Worm (Caenorhabditis elegans) whole organism, mixed stage, embryonic: ENCODE data around the gene R03H10.7.
A peak's percentile ranks its signal among the peaks of the same experiment; 100 is the strongest.

Source experiments
- M03D4.4 ChIP-seq: sonication (generic microtip); optimal IDR thresholded peaks from 2 replicates; lab custom pipeline; 2017; ENCODE audit warnings: mild to moderate bottlenecking, missing genetic modification characterization, missing compliant biosample characterization
- bed-3 ChIP-seq: fragments of 200-800 bp; sonication (Bioruptor generic); optimal IDR thresholded peaks from 3 replicates; lab custom pipeline; 2018; ENCODE audit warnings: mild to moderate bottlenecking, missing genetic modification characterization, moderate library complexity, missing compliant biosample characterization
- ceh-39 ChIP-seq: fragments of 150-350 bp; optimal IDR thresholded peaks from 2 replicates; lab custom pipeline; 2014; ENCODE audit warnings: missing biosample characterization, missing genetic modification characterization
- ceh-43 ChIP-seq: fragments of 200-800 bp; sonication (Bioruptor generic); optimal IDR thresholded peaks from 2 replicates; lab custom pipeline; 2018; ENCODE audit warnings: mild to moderate bottlenecking, missing genetic modification characterization, moderate library complexity, missing compliant biosample characterization
- ces-1 ChIP-seq: fragments of 150-350 bp; optimal IDR thresholded peaks from 2 replicates; lab custom pipeline; 2014; ENCODE audit warnings: missing biosample characterization, missing genetic modification reagents, missing genetic modification characterization
- drap-1 ChIP-seq: fragments of 200-800 bp; sonication (Bioruptor generic); optimal IDR thresholded peaks from 3 replicates; lab custom pipeline; 2018; ENCODE audit warnings: mild to moderate bottlenecking, missing genetic modification characterization, missing compliant biosample characterization
- elt-1 ChIP-seq: sonication (generic microtip); optimal IDR thresholded peaks from 2 replicates; lab custom pipeline; 2017; ENCODE audit warnings: missing genetic modification characterization, mild to moderate bottlenecking, missing compliant biosample characterization, antibody characterized with exemption, moderate library complexity, borderline replicate concordance; ENCODE audit not compliant: insufficient read depth
- elt-3 ChIP-seq: fragments of 150-350 bp; optimal IDR thresholded peaks from 2 replicates; lab custom pipeline; 2014; ENCODE audit warnings: missing biosample characterization, missing genetic modification characterization
- flh-1 ChIP-seq: fragments of 200-800 bp; sonication (Bioruptor generic); optimal IDR thresholded peaks from 2 replicates; lab custom pipeline; 2018; ENCODE audit warnings: mild to moderate bottlenecking, missing genetic modification characterization, moderate library complexity, missing compliant biosample characterization
- ham-2 ChIP-seq: fragments of 200-800 bp; sonication (Bioruptor generic); optimal IDR thresholded peaks from 2 replicates; lab custom pipeline; 2018; ENCODE audit warnings: mild to moderate bottlenecking, missing genetic modification characterization, missing compliant biosample characterization
- hlh-1 ChIP-seq: fragments of 150-350 bp; optimal IDR thresholded peaks from 2 replicates; lab custom pipeline; 2014; ENCODE audit warnings: missing biosample characterization, missing genetic modification reagents, missing genetic modification characterization
- lin-13 ChIP-seq: fragments of 150-350 bp; optimal IDR thresholded peaks from 2 replicates; lab custom pipeline; 2014; ENCODE audit warnings: missing biosample characterization, missing genetic modification characterization
- lin-32 ChIP-seq: fragments of 200-800 bp; sonication (Bioruptor generic); optimal IDR thresholded peaks from 2 replicates; lab custom pipeline; 2018; ENCODE audit warnings: mild to moderate bottlenecking, missing genetic modification characterization, missing compliant biosample characterization
- lsy-2 ChIP-seq: fragments of 150-350 bp; optimal IDR thresholded peaks from 2 replicates; lab custom pipeline; 2014; ENCODE audit warnings: missing biosample characterization, missing genetic modification characterization
- nhr-12 ChIP-seq: fragments of 150-350 bp; optimal IDR thresholded peaks from 2 replicates; lab custom pipeline; 2014; ENCODE audit warnings: missing biosample characterization, missing genetic modification characterization
- nhr-237 ChIP-seq: fragments of 150-350 bp; optimal IDR thresholded peaks from 2 replicates; lab custom pipeline; 2014; ENCODE audit warnings: missing biosample characterization, missing genetic modification characterization
- nhr-28 ChIP-seq: fragments of 150-350 bp; optimal IDR thresholded peaks from 2 replicates; lab custom pipeline; 2014; ENCODE audit warnings: missing biosample characterization, missing genetic modification characterization
- nhr-76 ChIP-seq: sonication (generic microtip); optimal IDR thresholded peaks from 2 replicates; lab custom pipeline; 2017; ENCODE audit warnings: missing biosample characterization, missing genetic modification characterization
- pha-4 ChIP-seq: fragments of 150-350 bp; optimal IDR thresholded peaks from 2 replicates; lab custom pipeline; 2018; ENCODE audit warnings: missing biosample characterization, missing genetic modification reagents, missing genetic modification characterization
- sem-2 ChIP-seq: fragments of 200-800 bp; sonication (Bioruptor generic); optimal IDR thresholded peaks from 2 replicates; lab custom pipeline; 2018; ENCODE audit warnings: mild to moderate bottlenecking, missing genetic modification characterization, missing compliant biosample characterization
- snpc-4 ChIP-seq: fragments of 150-350 bp; optimal IDR thresholded peaks from 2 replicates; lab custom pipeline; 2014; ENCODE audit warnings: missing biosample characterization, missing genetic modification characterization
- sptf-1 ChIP-seq: sonication (generic microtip); optimal IDR thresholded peaks from 2 replicates; lab custom pipeline; 2017; ENCODE audit warnings: mild to moderate bottlenecking, missing genetic modification characterization, moderate library complexity, missing compliant biosample characterization
- unc-120 ChIP-seq: sonication (generic microtip); optimal IDR thresholded peaks from 2 replicates; lab custom pipeline; 2017; ENCODE audit warnings: missing genetic modification characterization, missing compliant biosample characterization; ENCODE audit not compliant: poor library complexity, severe bottlenecking
- unc-39 ChIP-seq: fragments of 150-350 bp; optimal IDR thresholded peaks from 2 replicates; lab custom pipeline; 2014; ENCODE audit warnings: missing biosample characterization, missing genetic modification characterization
- unc-62 ChIP-seq: fragments of 150-350 bp; optimal IDR thresholded peaks from 2 replicates; lab custom pipeline; 2014; ENCODE audit warnings: missing biosample characterization, missing genetic modification reagents, missing genetic modification characterization
- zip-8 ChIP-seq: fragments of 150-350 bp; optimal IDR thresholded peaks from 2 replicates; lab custom pipeline; 2014; ENCODE audit warnings: missing biosample characterization, missing genetic modification characterization
- ztf-11 ChIP-seq: fragments of 150-350 bp; optimal IDR thresholded peaks from 2 replicates; lab custom pipeline; 2014; ENCODE audit warnings: missing biosample characterization, missing genetic modification characterization

R03H10.7 gene

ce11 chrII:4209071-4209747 lies 30.5 kb upstream of the R03H10.7 start, which contains the start of gene F31D5.6:
F31D5.6 (plus strand) TSS chrII:4209697.
- peak; percentile 52 for TF ChIP-seq zip-8 (tag; lab: Kevin White, UChicago)
- TF ChIP-seq unc-39 (tag; lab: Kevin White, UChicago), result no peak
- TF ChIP-seq, all 35 proteins: peak for 1

DNA sequence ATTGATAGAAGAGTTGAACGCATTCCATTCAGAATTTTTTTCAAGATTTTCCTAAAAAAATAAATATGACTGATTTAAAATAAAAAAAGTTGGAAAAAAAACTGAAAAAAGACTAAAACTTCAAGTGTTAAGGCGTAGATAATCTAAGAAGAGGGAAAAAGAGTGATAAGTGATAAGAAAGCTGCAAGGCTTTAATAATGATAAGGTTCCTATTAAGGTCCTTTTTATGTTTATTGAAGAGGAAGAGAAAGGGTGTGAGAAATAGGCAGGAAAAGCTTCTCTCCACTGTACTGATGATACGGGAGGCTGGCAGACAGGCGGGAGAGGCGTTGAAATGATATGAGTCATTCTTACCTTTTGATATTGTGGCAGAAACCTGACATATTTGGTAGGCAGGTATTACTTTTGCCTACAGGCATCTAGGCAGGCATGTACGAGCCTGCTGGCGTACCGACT lies 25.0 kb upstream of the R03H10.7 start, which contains the start of gene mth-1:
Gene mth-1, minus strand, starts transcription at position 51 of the 456 bp plus-strand sequence.
- TF ChIP-seq lin-32 (GFP tag; lab: Kevin White, UChicago) (no peak), lsy-2 (tag; lab: Kevin White, UChicago) (no peak), lin-13 (tag; lab: Kevin White, UChicago) (no peak), hlh-1 (tag; lab: Kevin White, UChicago) (no peak), elt-1 (tag; lab: Kevin White, UChicago) (no peak)

DNA sequence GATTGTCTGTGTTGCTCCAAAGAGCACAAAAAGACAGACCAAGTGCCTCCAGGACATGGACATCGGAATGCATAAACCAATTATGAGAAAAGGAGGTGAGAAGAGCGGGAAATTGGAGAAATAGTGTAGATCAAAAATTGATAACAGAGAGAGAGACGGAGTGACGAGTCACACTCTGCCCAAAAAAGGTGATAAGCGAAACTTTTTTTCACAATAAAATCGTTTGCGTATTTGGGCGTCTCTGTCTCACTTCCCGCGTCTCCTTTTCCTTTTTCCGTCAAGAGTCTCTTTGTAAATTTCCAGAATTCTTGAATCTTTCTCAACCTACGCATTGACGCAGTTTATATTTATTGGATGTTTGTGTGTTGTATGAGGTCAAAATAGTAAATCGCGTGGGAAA lies 15.4 kb upstream of the R03H10.7 start, which contains the start of gene mth-2:
Gene mth-2, minus strand, starts transcription at position 188 of the 400 bp plus-strand sequence.
- TF ChIP-seq nhr-237 (tag; lab: Kevin White, UChicago) (no peak), ces-1 (no peak), M03D4.4 (no peak), bed-3 (GFP tag; lab: Kevin White, UChicago) (no peak), ztf-11 (tag; lab: Kevin White, UChicago) (no peak), unc-39 (tag; lab: Kevin White, UChicago) (no peak), nhr-28 (tag; lab: Kevin White, UChicago) (no peak), drap-1 (no peak), zip-8 (tag; lab: Kevin White, UChicago) (no peak), nhr-12 (tag; lab: Kevin White, UChicago) (no peak), elt-3 (tag; lab: Kevin White, UChicago) (no peak), unc-62 (GFP tag; lab: Kevin White, UChicago) (no peak), flh-1 (GFP tag; lab: Kevin White, UChicago) (no peak), ceh-43 (GFP tag; lab: Kevin White, UChicago) (no peak), lsy-2 (tag; lab: Kevin White, UChicago) (no peak), hlh-1 (tag; lab: Kevin White, UChicago) (no peak), snpc-4 (no peak), ham-2 (GFP tag; lab: Kevin White, UChicago) (no peak), sptf-1 (tag; lab: Kevin White, UChicago) (no peak)
- TF ChIP-seq, all 35 proteins: peak for 0

DNA sequence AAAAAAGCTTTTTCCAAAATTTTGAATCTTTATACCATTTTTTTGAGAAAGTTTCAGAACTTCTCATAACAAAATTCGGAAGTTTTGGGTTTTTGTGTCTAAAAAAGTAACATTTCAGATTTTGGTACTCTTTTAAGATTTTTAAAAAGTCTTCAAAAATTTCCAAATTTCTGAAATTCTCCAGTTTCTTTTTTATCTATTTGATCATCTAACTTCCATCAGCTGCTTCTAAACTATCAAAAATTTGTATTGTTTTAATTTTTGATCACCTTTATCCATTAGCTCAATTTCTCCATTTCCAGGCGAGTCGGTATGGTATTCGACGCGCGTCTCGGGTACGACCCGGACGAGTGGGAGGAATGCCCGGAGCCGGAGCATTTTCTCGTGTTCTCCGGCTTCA lies 7.6 kb upstream of the R03H10.7 start, which contains the start of gene cpna-1:
Gene cpna-1, plus strand, starts transcription at position 301 of the 400 bp plus-strand sequence.
- TF ChIP-seq M03D4.4 (no peak), ztf-11 (tag; lab: Kevin White, UChicago) (no peak), elt-3 (tag; lab: Kevin White, UChicago) (no peak), sem-2 (GFP tag; lab: Kevin White, UChicago) (no peak), elt-1 (tag; lab: Kevin White, UChicago) (no peak)
- TF ChIP-seq, all 35 proteins: peak for 0

ce11 chrII:4183979-4184378 lies 5.2 kb upstream of the R03H10.7 start:
- peak; percentile 29 for TF ChIP-seq unc-62 (GFP tag; lab: Kevin White, UChicago)
- TF ChIP-seq elt-3 (tag; lab: Kevin White, UChicago), result no peak
- no peak for TF ChIP-seq bed-3 (GFP tag; lab: Kevin White, UChicago)
- no peak for TF ChIP-seq pha-4 (tag; lab: Kevin White, UChicago)
- TF ChIP-seq sptf-1 (tag; lab: Kevin White, UChicago), result no peak
- peak; percentile 96 for TF ChIP-seq hlh-1 (tag; lab: Kevin White, UChicago)
- TF ChIP-seq elt-1 (tag; lab: Kevin White, UChicago), result no peak
- peak; percentile 58 for TF ChIP-seq unc-120 (tag; lab: Kevin White, UChicago)
- no peak for TF ChIP-seq ceh-39
- TF ChIP-seq nhr-76 (tag; lab: Kevin White, UChicago), result no peak
- no peak for TF ChIP-seq snpc-4
- no peak for TF ChIP-seq ham-2 (GFP tag; lab: Kevin White, UChicago)
- no peak for TF ChIP-seq lin-32 (GFP tag; lab: Kevin White, UChicago)
- no peak for TF ChIP-seq flh-1 (GFP tag; lab: Kevin White, UChicago)
- TF ChIP-seq, all 35 proteins: peak for 3
